Worm (Caenorhabditis elegans): ENCODE measurements around the gene nlp-69.

- TF ChIP-seq fkh-10 (GFP tag; optimal IDR thresholded peaks at IDR 0.05) (no peak), ztf-4 (tag; optimal IDR thresholded peaks at IDR 0.05) (no peak), nhr-76 (tag; optimal IDR thresholded peaks at IDR 0.05) (no peak), nfya-1 (tag; optimal IDR thresholded peaks at IDR 0.05; ENCODE audit: insufficient read depth) (no peak), snpc-4 (tag; optimal IDR thresholded peaks at IDR 0.05) (no peak), nhr-25 (tag; optimal IDR thresholded peaks at IDR 0.05) (no peak), mdl-1 (tag; optimal IDR thresholded peaks at IDR 0.05) (no peak), pha-4 (tag; optimal IDR thresholded peaks at IDR 0.05) (peak; percentile 32), skn-1 (tag; optimal IDR thresholded peaks at IDR 0.05) (no peak), nhr-11 (tag; optimal IDR thresholded peaks at IDR 0.05) (no peak), aly-2 (tag; optimal IDR thresholded peaks at IDR 0.05) (no peak)
These were observed 4.0 kb downstream of the nlp-69 start, which contains the start of the genes dcs-1 and sec-23 for ce11 chrV:20090698-20091313.

Data from whole organism, L3 larva.